Fruit fly (Drosophila melanogaster) whole organism, pupa: ENCODE data around the gene CG9590.

Experiments
- CG14655 ChIP-seq: fragments of 200-800 bp; sonication (Bioruptor generic); optimal IDR thresholded peaks from 3 replicates; lab custom pipeline; 2017; ENCODE audit warnings: mild to moderate bottlenecking, missing biosample characterization, missing genetic modification reagents, missing genetic modification characterization
- CG15710 ChIP-seq: fragments of 200-800 bp; sonication (Bioruptor generic); optimal IDR thresholded peaks from 2 replicates; lab custom pipeline; 2018; ENCODE audit warnings: missing biosample characterization, mild to moderate bottlenecking, missing genetic modification characterization, moderate library complexity
- CG17806 ChIP-seq: fragments of 200-800 bp; sonication (Bioruptor generic); optimal IDR thresholded peaks from 2 replicates; lab custom pipeline; 2018; ENCODE audit warnings: missing biosample characterization, mild to moderate bottlenecking, missing genetic modification characterization, moderate library complexity
- CG4496 ChIP-seq: fragments of 200-800 bp; sonication (Bioruptor generic); IDR thresholded peaks from 3 replicates; pipeline ENCODE4 v1.3.6; 2022; ENCODE audit warnings: missing biosample characterization, missing genetic modification characterization
- fd96Ca ChIP-seq: fragments of 200-800 bp; sonication (Bioruptor generic); IDR thresholded peaks from 3 replicates; pipeline ENCODE4 v1.3.6; 2022; ENCODE audit warnings: missing biosample characterization, missing genetic modification characterization

The CG9590 gene

dm6 chr3R:15836864-15837824, 50.6 kb downstream of the CG9590 start, which contains the start of the genes ND-23 and spn-E:
ND-23 (minus strand) TSS chr3R:15837117.
spn-E (plus strand) TSS chr3R:15837419.
- TF ChIP-seq CG17806 (tag; lab: Kevin White, UChicago) (peak; percentile 14), fd96Ca (GFP tag; lab: Robert Waterston, UW) (no peak), CG15710 (tag; lab: Kevin White, UChicago) (peak; percentile 39), CG4496 (0 out of 3 replicates have a peak, but pooled peaks have one; percentile 7), CG14655 (GFP tag; lab: Kevin White, UChicago) (no peak)
